Worm (Caenorhabditis elegans) whole organism, L4 larva: ENCODE measurements around the gene B0524.5.

ENCODE experiments used
- daf-12 ChIP-seq: fragments of 150-350 bp; optimal IDR thresholded peaks from 2 replicates; lab custom pipeline; 2014; ENCODE audit warnings: missing biosample characterization, missing genetic modification reagents, missing genetic modification characterization
- dpl-1 ChIP-seq: fragments of 150-350 bp; optimal IDR thresholded peaks from 2 replicates; lab custom pipeline; 2014; ENCODE audit warnings: missing biosample characterization, missing genetic modification reagents, missing genetic modification characterization
- mdl-1 ChIP-seq, 2 experiments: fragments of 150-350 bp in 1 of 2; sonication (generic microtip) in 1 of 2; optimal IDR thresholded peaks; 2 replicates each; lab custom pipeline; 2014 to 2017; ENCODE audit warnings: missing biosample characterization in 2 of 2, missing genetic modification characterization in 2 of 2

DNA sequence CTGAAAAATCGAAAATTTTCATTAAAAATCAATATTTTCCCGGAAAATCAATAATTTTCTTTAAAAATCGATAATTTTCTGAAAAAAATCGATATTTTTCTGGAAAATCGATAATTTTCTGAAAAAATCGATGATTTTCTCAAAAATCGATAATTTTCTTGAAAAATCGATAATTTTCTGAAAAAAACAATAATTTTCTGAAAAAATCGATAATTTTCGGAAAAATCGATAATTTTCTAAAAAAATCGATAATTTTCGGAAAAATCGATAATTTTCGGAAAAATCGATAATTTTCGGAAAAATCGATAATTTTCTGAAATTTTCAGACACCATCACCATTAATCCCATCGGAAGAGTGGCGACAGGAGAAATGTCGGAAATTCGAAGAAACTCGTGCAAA, 14.8 kb downstream of the B0524.5 start:
- TF ChIP-seq daf-12 (tag; lab: Kevin White, UChicago): no peak
- TF ChIP-seq mdl-1 (tag; optimal IDR thresholded peaks at IDR 0.05; lab: Kevin White, UChicago): no peak
- no peak for TF ChIP-seq dpl-1 (GFP tag; lab: Kevin White, UChicago)
